Worm (Caenorhabditis elegans) whole organism, L1 larva: Measurements from ENCODE around the gene tag-196.

Source experiments
- C34B4.2 ChIP-seq: sonication (generic microtip); optimal IDR thresholded peaks from 2 replicates; lab custom pipeline; 2017; ENCODE audit warnings: mild to moderate bottlenecking, missing genetic modification characterization, missing compliant biosample characterization
- F16B12.6 ChIP-seq: fragments of 150-350 bp; optimal IDR thresholded peaks from 2 replicates; lab custom pipeline; 2014; ENCODE audit warnings: missing biosample characterization, missing genetic modification characterization
- Y116A8C.19 ChIP-seq: sonication (generic microtip); optimal IDR thresholded peaks from 2 replicates; lab custom pipeline; 2016; ENCODE audit warnings: missing compliant biosample characterization, missing genetic modification characterization, borderline replicate concordance
- aha-1 ChIP-seq: fragments of 150-350 bp; optimal IDR thresholded peaks from 2 replicates; lab custom pipeline; 2014; ENCODE audit warnings: missing biosample characterization, missing genetic modification characterization
- aly-2 ChIP-seq: fragments of 150-350 bp; optimal IDR thresholded peaks from 2 replicates; lab custom pipeline; 2014; ENCODE audit warnings: missing biosample characterization, missing genetic modification characterization
- blmp-1 ChIP-seq: fragments of 150-350 bp; optimal IDR thresholded peaks from 2 replicates; lab custom pipeline; 2014; ENCODE audit warnings: missing biosample characterization, missing genetic modification characterization
- ceh-63 ChIP-seq: fragments of 200-800 bp; sonication (Bioruptor generic); optimal IDR thresholded peaks from 2 replicates; lab custom pipeline; 2018; ENCODE audit warnings: mild to moderate bottlenecking, missing genetic modification characterization, missing compliant biosample characterization
- ces-1 ChIP-seq: fragments of 150-350 bp; optimal IDR thresholded peaks from 2 replicates; lab custom pipeline; 2014; ENCODE audit warnings: missing biosample characterization, missing genetic modification reagents, missing genetic modification characterization
- efl-1 ChIP-seq, 4 experiments: fragments of 150-350 bp; optimal IDR thresholded peaks in 3 of 4; peaks in 1 of 4; 1 replicate in 1 of 4; 2 replicates in 3 of 4; lab custom pipeline; 2014; ENCODE audit warnings: missing biosample characterization in 2 of 4, missing genetic modification characterization in 2 of 4, missing genetic modification reagents in 2 of 4
- efl-3 ChIP-seq: fragments of 200-800 bp; sonication (Bioruptor generic); optimal IDR thresholded peaks from 2 replicates; lab custom pipeline; 2018; ENCODE audit warnings: mild to moderate bottlenecking, missing genetic modification characterization, missing compliant biosample characterization
- elt-3 ChIP-seq, 6 experiments: fragments of 150-350 bp in 1 of 6; sonication (generic microtip); optimal IDR thresholded peaks; 2 replicates each; lab custom pipeline; 2017 to 2018; ENCODE audit warnings: missing biosample characterization in 6 of 6, missing genetic modification characterization in 6 of 6, inconsistent platforms in 1 of 6
- fkh-10 ChIP-seq: sonication (generic microtip); optimal IDR thresholded peaks from 2 replicates; lab custom pipeline; 2017; ENCODE audit warnings: missing biosample characterization, missing genetic modification reagents, missing genetic modification characterization
- fkh-8 ChIP-seq: sonication (generic microtip); optimal IDR thresholded peaks from 2 replicates; lab custom pipeline; 2016; ENCODE audit warnings: mild to moderate bottlenecking, missing genetic modification characterization, missing compliant biosample characterization
- fos-1 ChIP-seq: fragments of 150-350 bp; optimal IDR thresholded peaks from 2 replicates; lab custom pipeline; 2014; ENCODE audit warnings: missing biosample characterization, missing genetic modification characterization
- hpl-2 ChIP-seq: fragments of 150-350 bp; optimal IDR thresholded peaks from 2 replicates; lab custom pipeline; 2014; ENCODE audit warnings: missing biosample characterization, missing genetic modification reagents, missing genetic modification characterization
- irx-1 ChIP-seq: sonication (generic microtip); optimal IDR thresholded peaks from 2 replicates; lab custom pipeline; 2016; ENCODE audit warnings: missing genetic modification characterization, missing compliant biosample characterization
- lin-13 ChIP-seq: fragments of 150-350 bp; optimal IDR thresholded peaks from 2 replicates; lab custom pipeline; 2014; ENCODE audit warnings: missing biosample characterization, missing genetic modification reagents, missing genetic modification characterization
- lin-15B ChIP-seq: fragments of 150-350 bp; sonication (generic microtip); optimal IDR thresholded peaks from 3 replicates; lab custom pipeline; 2014; ENCODE audit warnings: missing biosample characterization, missing genetic modification characterization
- lin-35 ChIP-seq, 2 experiments: fragments of 150-350 bp; optimal IDR thresholded peaks; 2 replicates each; lab custom pipeline; 2014; ENCODE audit warnings: missing biosample characterization in 2 of 2, missing genetic modification characterization in 2 of 2, missing genetic modification reagents in 2 of 2
- mab-9 ChIP-seq: fragments of 200-800 bp; sonication (Bioruptor generic); IDR thresholded peaks from 2 replicates; pipeline ENCODE4 v1.3.6; 2022; ENCODE audit warnings: missing genetic modification reagents, missing genetic modification characterization, missing compliant biosample characterization
- mdl-1 ChIP-seq, 2 experiments: fragments of 150-350 bp; optimal IDR thresholded peaks; 2 replicates each; lab custom pipeline; 2014 to 2017; ENCODE audit warnings: missing biosample characterization in 2 of 2, missing genetic modification characterization in 2 of 2, inconsistent platforms in 1 of 2
- mep-1 ChIP-seq: fragments of 150-350 bp; optimal IDR thresholded peaks from 2 replicates; lab custom pipeline; 2014; ENCODE audit warnings: missing biosample characterization, missing genetic modification characterization
- nhr-19 ChIP-seq: fragments of 200-800 bp; sonication (Bioruptor generic); conservative IDR thresholded peaks from 2 replicates; pipeline ENCODE4 v1.3.6; 2022; ENCODE audit warnings: missing genetic modification characterization, missing compliant biosample characterization
- nhr-47 ChIP-seq: sonication (generic microtip); optimal IDR thresholded peaks from 2 replicates; lab custom pipeline; 2016; ENCODE audit warnings: mild to moderate bottlenecking, missing genetic modification characterization, moderate library complexity, missing compliant biosample characterization
- nhr-76 ChIP-seq: sonication (generic microtip); optimal IDR thresholded peaks from 2 replicates; lab custom pipeline; 2017; ENCODE audit warnings: missing biosample characterization, missing genetic modification characterization
- nhr-77 ChIP-seq: fragments of 150-350 bp; optimal IDR thresholded peaks from 2 replicates; lab custom pipeline; 2014; ENCODE audit warnings: missing biosample characterization, missing genetic modification characterization
- nhr-84 ChIP-seq: sonication (generic microtip); optimal IDR thresholded peaks from 2 replicates; lab custom pipeline; 2017; ENCODE audit warnings: missing biosample characterization, missing genetic modification characterization
- nhr-85 ChIP-seq: sonication (generic microtip); peaks from one replicate; lab custom pipeline; 2016; ENCODE audit warnings: missing genetic modification characterization, inconsistent platforms, missing compliant biosample characterization
- nhr-90 ChIP-seq: sonication (generic microtip); optimal IDR thresholded peaks from 2 replicates; lab custom pipeline; 2016; ENCODE audit warnings: mild to moderate bottlenecking, missing genetic modification characterization, missing compliant biosample characterization; ENCODE audit not compliant: poor library complexity
- pag-3 ChIP-seq: sonication (generic microtip); optimal IDR thresholded peaks from 2 replicates; lab custom pipeline; 2017; ENCODE audit warnings: missing genetic modification characterization, mild to moderate bottlenecking, missing compliant biosample characterization, antibody characterized with exemption, borderline replicate concordance; ENCODE audit not compliant: insufficient read depth
- pax-3 ChIP-seq: fragments of 200-800 bp; sonication (Bioruptor generic); optimal IDR thresholded peaks from 2 replicates; lab custom pipeline; 2018; ENCODE audit warnings: mild to moderate bottlenecking, missing genetic modification characterization, moderate library complexity, missing compliant biosample characterization
- snpc-4 ChIP-seq: fragments of 150-350 bp; optimal IDR thresholded peaks from 2 replicates; lab custom pipeline; 2014; ENCODE audit warnings: missing biosample characterization, missing genetic modification characterization
- sox-4 ChIP-seq: sonication (generic microtip); optimal IDR thresholded peaks from 2 replicates; lab custom pipeline; 2016; ENCODE audit warnings: missing genetic modification characterization, missing compliant biosample characterization
- sup-37 ChIP-seq: fragments of 200-800 bp; sonication (Bioruptor generic); optimal IDR thresholded peaks from 2 replicates; lab custom pipeline; 2018; ENCODE audit warnings: mild to moderate bottlenecking, missing genetic modification characterization, missing compliant biosample characterization
- tlp-1 ChIP-seq: fragments of 150-350 bp; optimal IDR thresholded peaks from 2 replicates; lab custom pipeline; 2014; ENCODE audit warnings: missing biosample characterization, missing genetic modification characterization
- unc-130 ChIP-seq: fragments of 150-350 bp; optimal IDR thresholded peaks from 2 replicates; lab custom pipeline; 2017; ENCODE audit warnings: missing biosample characterization, missing genetic modification characterization, inconsistent platforms
- unc-30 ChIP-seq: sonication (generic microtip); optimal IDR thresholded peaks from 2 replicates; lab custom pipeline; 2017; ENCODE audit warnings: missing biosample characterization, missing genetic modification characterization
- unc-62 ChIP-seq: fragments of 150-350 bp; optimal IDR thresholded peaks from 2 replicates; lab custom pipeline; 2014; ENCODE audit warnings: missing biosample characterization, missing genetic modification reagents, missing genetic modification characterization
- unc-86 ChIP-seq: sonication (generic microtip); optimal IDR thresholded peaks from 2 replicates; lab custom pipeline; 2016; ENCODE audit warnings: missing genetic modification characterization, missing compliant biosample characterization
- vab-15 ChIP-seq: sonication (generic microtip); optimal IDR thresholded peaks from 2 replicates; lab custom pipeline; 2017; ENCODE audit warnings: missing genotype, mild to moderate bottlenecking, missing genetic modification characterization, missing compliant biosample characterization
- zag-1 ChIP-seq: fragments of 150-350 bp; optimal IDR thresholded peaks from 2 replicates; lab custom pipeline; 2014; ENCODE audit warnings: missing biosample characterization, missing genetic modification characterization
- zip-4 ChIP-seq: fragments of 200-800 bp; sonication (Bioruptor generic); optimal IDR thresholded peaks from 2 replicates; lab custom pipeline; 2018; ENCODE audit warnings: mild to moderate bottlenecking, missing genetic modification characterization, moderate library complexity, missing compliant biosample characterization
- ztf-11 ChIP-seq, 2 experiments: sonication (generic microtip); optimal IDR thresholded peaks; 2 replicates each; lab custom pipeline; 2016 to 2017; ENCODE audit warnings: missing genetic modification characterization in 2 of 2, missing biosample characterization in 1 of 2, missing compliant biosample characterization in 1 of 2

Gene tag-196

ce11 chrV:8606099-8606696 lies 11.5 kb downstream of the tag-196 start, which contains the start of gene vps-60 (continued):
- TF ChIP-seq nhr-47 (tag; lab: Kevin White, UChicago) (peak; percentile 94), sup-37 (GFP tag; lab: Kevin White, UChicago) (no peak), zip-4 (GFP tag; lab: Kevin White, UChicago) (peak; percentile 55), aly-2 (tag; lab: Kevin White, UChicago) (peak; percentile 67), aha-1 (tag; lab: Kevin White, UChicago) (peak; percentile 22), nhr-76 (tag; lab: Kevin White, UChicago) (peak; percentile 2), pag-3 (no peak), ceh-63 (GFP tag; lab: Kevin White, UChicago) (no peak), C34B4.2 (tag; lab: Kevin White, UChicago) (no peak), nhr-77 (peak; percentile 93), vab-15 (tag; lab: Kevin White, UChicago) (no peak), fos-1 (tag; lab: Kevin White, UChicago) (peak; percentile 98), lin-35 (GFP tag; optimal IDR thresholded peaks at IDR 0.05; lab: Kevin White, UChicago) (peak; percentile 87 to 90), hpl-2 (GFP tag; lab: Kevin White, UChicago) (peak; percentile 34), ztf-11 (tag; optimal IDR thresholded peaks at IDR 0.05; lab: Kevin White, UChicago) (peak in 1 of 2 experiments; percentile 46), snpc-4 (tag; lab: Kevin White, UChicago) (peak; percentile 74), unc-86 (tag; lab: Kevin White, UChicago) (peak; percentile 89), lin-13 (GFP tag; lab: Kevin White, UChicago) (peak; percentile 89), sox-4 (peak; percentile 76), mdl-1 (tag; optimal IDR thresholded peaks at IDR 0.05; lab: Kevin White, UChicago) (peak in 1 of 2 experiments; percentile 77), fkh-10 (GFP tag; lab: Kevin White, UChicago) (peak; percentile 85), mep-1 (peak; percentile 80), irx-1 (peak; percentile 79), ces-1 (GFP tag; lab: Kevin White, UChicago) (no peak), unc-62 (GFP tag; lab: Kevin White, UChicago) (no peak), nhr-19 (GFP tag; lab: Robert Waterston, UW) (peak; percentile 93), blmp-1 (tag; lab: Kevin White, UChicago) (peak; percentile 97), mab-9 (GFP tag; lab: Robert Waterston, UW) (0 out of 2 replicates have a peak, but pooled peaks have one; percentile 46), elt-3 (tag; optimal IDR thresholded peaks at IDR 0.05; lab: Kevin White, UChicago) (peak in 5 of 6 experiments; percentile 48 to 91 (median 72)), tlp-1 (tag; lab: Kevin White, UChicago) (no peak), F16B12.6 (tag; lab: Kevin White, UChicago) (peak; percentile 10), Y116A8C.19 (tag; lab: Kevin White, UChicago) (no peak), unc-130 (tag; lab: Kevin White, UChicago) (peak; percentile 89), efl-3 (no peak), nhr-85 (tag; lab: Kevin White, UChicago) (peak; percentile 96), efl-1 (optimal IDR thresholded peaks at IDR 0.05; lab: Kevin White, UChicago) (peak; percentile 84 to 89), efl-1 (GFP tag; optimal IDR thresholded peaks at IDR 0.05 in 1 of 2; lab: Kevin White, UChicago) (peak; percentile 68 to 96), pax-3 (tag; lab: Kevin White, UChicago) (peak; percentile 87), zag-1 (tag; lab: Kevin White, UChicago) (peak; percentile 83), unc-30 (tag; lab: Kevin White, UChicago) (no peak), nhr-84 (tag; lab: Kevin White, UChicago) (no peak), nhr-90 (tag; lab: Kevin White, UChicago) (peak; percentile 86), fkh-8 (peak; percentile 98), lin-15B (tag; lab: Kevin White, UChicago) (peak; percentile 80)
- TF ChIP-seq, all 84 proteins: peak for 62
